Fruit fly (Drosophila melanogaster) whole organism, wandering third instar larva: ENCODE measurements around the gene CG13978.

Experiments
- CG32264 ChIP-seq: fragments of 200-800 bp; sonication (Bioruptor generic); optimal IDR thresholded peaks from 2 replicates; lab custom pipeline; 2016; ENCODE audit warnings: missing biosample characterization, missing genetic modification characterization
- CG9705 ChIP-seq: fragments of 200-800 bp; sonication (Bioruptor generic); optimal IDR thresholded peaks from 2 replicates; lab custom pipeline; 2018; ENCODE audit warnings: missing biosample characterization, mild to moderate bottlenecking, missing genetic modification characterization
- CrebA ChIP-seq: fragments of 200-800 bp; sonication (Bioruptor generic); optimal IDR thresholded peaks from 2 replicates; lab custom pipeline; 2016; ENCODE audit warnings: missing biosample characterization, mild to moderate bottlenecking, missing genetic modification characterization, borderline replicate concordance
- Dfd ChIP-seq: fragments of >200 bp; optimal IDR thresholded peaks from 2 replicates; lab custom pipeline; 2017; ENCODE audit warnings: missing biosample characterization, missing genetic modification characterization
- Dif ChIP-seq: fragments of 200-275, 200-300 bp; sonication (Bioruptor generic); optimal IDR thresholded peaks from 2 replicates; lab custom pipeline; 2018; ENCODE audit warnings: missing biosample characterization, missing genetic modification characterization; ENCODE audit not compliant: partially characterized antibody
- GATAd ChIP-seq: sonication (Bioruptor generic); optimal IDR thresholded peaks from 2 replicates; lab custom pipeline; 2016; ENCODE audit warnings: missing biosample characterization, missing genetic modification characterization
- HLH106 ChIP-seq: fragments of 200-800 bp; optimal IDR thresholded peaks from 3 replicates; lab custom pipeline; 2019; ENCODE audit warnings: missing biosample characterization, mild to moderate bottlenecking, missing genetic modification characterization, moderate library complexity
- Hnf4 ChIP-seq: fragments of 200-800 bp; sonication (Bioruptor generic); optimal IDR thresholded peaks from 2 replicates; lab custom pipeline; 2016; ENCODE audit warnings: missing biosample characterization, mild to moderate bottlenecking, missing genetic modification characterization
- Hr78 ChIP-seq: fragments of >200 bp; optimal IDR thresholded peaks from 2 replicates; lab custom pipeline; 2017; ENCODE audit warnings: missing biosample characterization, missing genetic modification characterization
- Hr83 ChIP-seq: fragments of 200-300 bp; sonication (Bioruptor generic); optimal IDR thresholded peaks from 2 replicates; lab custom pipeline; 2016; ENCODE audit warnings: missing biosample characterization, mild to moderate bottlenecking, missing genetic modification characterization, moderate library complexity; ENCODE audit not compliant: poor library complexity, severe bottlenecking
- Myc ChIP-seq: fragments of >200 bp; optimal IDR thresholded peaks from 2 replicates; lab custom pipeline; 2017
- OdsH ChIP-seq: fragments of 200-800 bp; sonication (Bioruptor generic); optimal IDR thresholded peaks from 2 replicates; lab custom pipeline; 2016; ENCODE audit warnings: missing biosample characterization, mild to moderate bottlenecking, missing genetic modification characterization
- Rel ChIP-seq, 2 experiments: fragments of 200-800 bp; sonication (Bioruptor generic) in 1 of 2; optimal IDR thresholded peaks; 2 replicates in 1 of 2; 3 replicates in 1 of 2; lab custom pipeline; 2016 to 2019; ENCODE audit warnings: mild to moderate bottlenecking in 2 of 2, missing biosample characterization in 2 of 2, missing genetic modification characterization in 2 of 2, moderate library complexity in 1 of 2
- Sp1 ChIP-seq: fragments of 200-800 bp; sonication (Bioruptor generic); optimal IDR thresholded peaks from 3 replicates; lab custom pipeline; 2019; ENCODE audit warnings: missing biosample characterization, mild to moderate bottlenecking, missing genetic modification characterization, moderate library complexity
- br ChIP-seq: fragments of 200-800 bp; sonication (Bioruptor generic); optimal IDR thresholded peaks from 2 replicates; lab custom pipeline; 2016; ENCODE audit warnings: missing biosample characterization, missing genetic modification characterization
- brk ChIP-seq: fragments of 200-800 bp; sonication (Bioruptor generic); optimal IDR thresholded peaks from 2 replicates; lab custom pipeline; 2016; ENCODE audit warnings: missing biosample characterization, mild to moderate bottlenecking, missing genetic modification characterization
- dl ChIP-seq, 2 experiments: fragments of 175-275, 200-275 bp in 1 of 2; fragments of 200-275 bp in 1 of 2; sonication (Bioruptor generic); optimal IDR thresholded peaks; lab custom pipeline; 2018; ENCODE audit warnings: mild to moderate bottlenecking in 2 of 2, missing biosample characterization in 2 of 2, missing genetic modification characterization in 2 of 2, moderate library complexity in 2 of 2; ENCODE audit not compliant: partially characterized antibody in 2 of 2, insufficient read depth in 1 of 2
- dmrt93B ChIP-seq: fragments of 200-800 bp; sonication (Bioruptor generic); optimal IDR thresholded peaks from 2 replicates; lab custom pipeline; 2018; ENCODE audit warnings: missing biosample characterization, mild to moderate bottlenecking, missing genetic modification characterization
- dsf ChIP-seq: sonication (Bioruptor generic); optimal IDR thresholded peaks from 2 replicates; lab custom pipeline; 2016; ENCODE audit warnings: missing biosample characterization, missing genetic modification characterization, borderline replicate concordance
- foxo ChIP-seq, 2 experiments: fragments of 200-800 bp; sonication (Bioruptor generic); optimal IDR thresholded peaks; 2 replicates in 1 of 2; 3 replicates in 1 of 2; lab custom pipeline; 2016 to 2017; ENCODE audit warnings: missing biosample characterization in 2 of 2, missing genetic modification characterization in 2 of 2
- fru ChIP-seq: fragments of 200-800 bp; sonication (Bioruptor generic); optimal IDR thresholded peaks from 3 replicates; lab custom pipeline; 2016; ENCODE audit warnings: missing biosample characterization, mild to moderate bottlenecking, missing genetic modification characterization
- h ChIP-seq: fragments of 200-800 bp; sonication (Bioruptor generic); optimal IDR thresholded peaks from 3 replicates; lab custom pipeline; 2016; ENCODE audit warnings: missing biosample characterization, mild to moderate bottlenecking, missing genetic modification characterization
- jim ChIP-seq: fragments of 175-275, 200-325 bp; sonication (Bioruptor generic); optimal IDR thresholded peaks from 2 replicates; lab custom pipeline; 2016; ENCODE audit warnings: missing biosample characterization, mild to moderate bottlenecking, missing genetic modification characterization
- lola ChIP-seq: fragments of >200 bp; optimal IDR thresholded peaks from 2 replicates; lab custom pipeline; 2017; ENCODE audit warnings: missing biosample characterization, missing genetic modification characterization
- pan ChIP-seq: fragments of >200 bp; optimal IDR thresholded peaks from 2 replicates; lab custom pipeline; 2017
- psq ChIP-seq: fragments of 200-800 bp; sonication (Bioruptor generic); optimal IDR thresholded peaks from 3 replicates; lab custom pipeline; 2017; ENCODE audit warnings: missing biosample characterization, mild to moderate bottlenecking, missing genetic modification characterization, moderate library complexity
- sv ChIP-seq: fragments of 200-800 bp; sonication (Bioruptor generic); optimal IDR thresholded peaks from 3 replicates; lab custom pipeline; 2016; ENCODE audit warnings: missing biosample characterization, missing genetic modification characterization
- tai ChIP-seq: sonication (Bioruptor generic); optimal IDR thresholded peaks from 2 replicates; lab custom pipeline; 2016; ENCODE audit warnings: missing biosample characterization, missing genetic modification characterization
- usp ChIP-seq: fragments of >200 bp; optimal IDR thresholded peaks from 2 replicates; lab custom pipeline; 2017; ENCODE audit warnings: missing biosample characterization, missing genetic modification characterization
- woc ChIP-seq: sonication (Bioruptor generic); optimal IDR thresholded peaks from 2 replicates; lab custom pipeline; 2016; ENCODE audit warnings: missing biosample characterization, mild to moderate bottlenecking, missing genetic modification characterization

CG13978 gene

dm6 chr3R:27463889-27464288 is at the start of gene CG13978:
CG13978 (plus strand) TSS chr3R:27464189.
- TF ChIP-seq Dfd, result no peak
- no peak for TF ChIP-seq Sp1 (GFP tag; lab: Kevin White, UChicago)
- TF ChIP-seq Dif (GFP tag; lab: Kevin White, UChicago), result no peak
- no peak for TF ChIP-seq Myc (lab: Kevin White, UChicago)
- no peak for TF ChIP-seq dsf (GFP tag; lab: Kevin White, UChicago)
- TF ChIP-seq usp (GFP tag; lab: Kevin White, UChicago), result no peak
- no peak for TF ChIP-seq sv (GFP tag; lab: Kevin White, UChicago)
- no peak for TF ChIP-seq Hr83 (GFP tag; lab: Kevin White, UChicago)
- no peak for TF ChIP-seq dl (GFP tag; optimal IDR thresholded peaks at IDR 0.05; lab: Kevin White, UChicago; ENCODE audit: insufficient read depth in 1 of 2, partially characterized antibody in 2 of 2)
- TF ChIP-seq lola (GFP tag; lab: Kevin White, UChicago), result no peak
- no peak for TF ChIP-seq CrebA (GFP tag; lab: Kevin White, UChicago)

dm6 chr3R:27415303-27415702 is 48.7 kb upstream of the CG13978 start:
- no peak for TF ChIP-seq OdsH (GFP tag; lab: Kevin White, UChicago)
- no peak for TF ChIP-seq psq (GFP tag; lab: Kevin White, UChicago)
- no peak for TF ChIP-seq pan (lab: Kevin White, UChicago)
- no peak for TF ChIP-seq CG9705 (GFP tag; lab: Kevin White, UChicago)
- TF ChIP-seq sv (GFP tag; lab: Kevin White, UChicago), result no peak
- TF ChIP-seq usp (GFP tag; lab: Kevin White, UChicago), result no peak
- no peak for TF ChIP-seq Dif (GFP tag; lab: Kevin White, UChicago)
- no peak for TF ChIP-seq Sp1 (GFP tag; lab: Kevin White, UChicago)
- no peak for TF ChIP-seq Hr78
- no peak for TF ChIP-seq dmrt93B
- no peak for TF ChIP-seq foxo (GFP tag; optimal IDR thresholded peaks at IDR 0.05; lab: Kevin White, UChicago)
- TF ChIP-seq dsf (GFP tag; lab: Kevin White, UChicago), result no peak
- no peak for TF ChIP-seq HLH106 (tag; lab: Kevin White, UChicago)
- no peak for TF ChIP-seq Hnf4
- no peak for TF ChIP-seq fru (GFP tag; lab: Kevin White, UChicago)
- no peak for TF ChIP-seq brk (GFP tag; lab: Kevin White, UChicago)
- no peak for TF ChIP-seq h (GFP tag; lab: Kevin White, UChicago)
- TF ChIP-seq Rel (GFP tag; optimal IDR thresholded peaks at IDR 0.05; lab: Kevin White, UChicago), result no peak
- no peak for TF ChIP-seq Rel (tag; optimal IDR thresholded peaks at IDR 0.05; lab: Kevin White, UChicago)
- TF ChIP-seq GATAd, result no peak
- TF ChIP-seq, all 38 proteins: peak for 0

- no peak for TF ChIP-seq CG32264 (GFP tag; lab: Kevin White, UChicago)
- no peak for TF ChIP-seq usp (GFP tag; lab: Kevin White, UChicago)
- TF ChIP-seq HLH106 (tag; lab: Kevin White, UChicago), result no peak
- TF ChIP-seq Dfd, result no peak
- TF ChIP-seq sv (GFP tag; lab: Kevin White, UChicago), result no peak
- no peak for TF ChIP-seq jim
- no peak for TF ChIP-seq dmrt93B
- TF ChIP-seq tai, result no peak
- TF ChIP-seq foxo (GFP tag; optimal IDR thresholded peaks at IDR 0.05; lab: Kevin White, UChicago), result no peak
- no peak for TF ChIP-seq woc (GFP tag; lab: Kevin White, UChicago)
- TF ChIP-seq, all 38 proteins: peak for 0
Measured at dm6 chr3R:27421810-27422209, 42.2 kb upstream of the CG13978 start.

- TF ChIP-seq GATAd, result no peak
Measured at dm6 chr3R:27426702-27427101, 37.3 kb upstream of the CG13978 start.

dm6 chr3R:27437308-27437707 is 26.7 kb upstream of the CG13978 start, which contains the start of gene side:
side (minus strand) TSS chr3R:27437482.
- TF ChIP-seq br (GFP tag; lab: Kevin White, UChicago), result no peak
- peak; percentile 30 for TF ChIP-seq Dfd
- TF ChIP-seq HLH106 (tag; lab: Kevin White, UChicago), result no peak
